Worm (Caenorhabditis elegans) whole organism, L2 larva: Measurements from ENCODE around the gene che-12.

ENCODE experiments used
- C34F6.9 ChIP-seq: fragments of 150-350 bp; optimal IDR thresholded peaks from 2 replicates; lab custom pipeline; 2014; ENCODE audit warnings: missing biosample characterization, missing genetic modification characterization
- aly-2 ChIP-seq: fragments of 150-350 bp; optimal IDR thresholded peaks from 2 replicates; lab custom pipeline; 2014; ENCODE audit warnings: missing biosample characterization, missing genetic modification characterization
- ama-1 ChIP-seq: fragments of 150-350 bp; optimal IDR thresholded peaks from 2 replicates; lab custom pipeline; 2018; ENCODE audit warnings: inconsistent platforms
- blmp-1 ChIP-seq: sonication (generic microtip); optimal IDR thresholded peaks from 2 replicates; lab custom pipeline; 2017; ENCODE audit warnings: missing genetic modification characterization, mild to moderate bottlenecking, missing compliant biosample characterization, antibody characterized with exemption, moderate library complexity; ENCODE audit not compliant: insufficient read depth
- elt-1 ChIP-seq: fragments of 150-350 bp; optimal IDR thresholded peaks from 2 replicates; lab custom pipeline; 2014; ENCODE audit warnings: missing biosample characterization, missing genetic modification characterization
- fos-1 ChIP-seq: fragments of 150-350 bp; optimal IDR thresholded peaks from 2 replicates; lab custom pipeline; 2014; ENCODE audit warnings: missing biosample characterization, missing genetic modification characterization
- mbf-1 ChIP-seq: sonication (generic microtip); optimal IDR thresholded peaks from 2 replicates; lab custom pipeline; 2017; ENCODE audit warnings: missing biosample characterization, missing genetic modification characterization
- nhr-10 ChIP-seq: sonication (generic microtip); optimal IDR thresholded peaks from 2 replicates; lab custom pipeline; 2017; ENCODE audit warnings: missing biosample characterization, missing genetic modification characterization
- sma-3 ChIP-seq: sonication (generic microtip); optimal IDR thresholded peaks from 2 replicates; lab custom pipeline; 2016; ENCODE audit warnings: missing genetic modification reagents, missing genetic modification characterization, missing compliant biosample characterization
- ztf-11 ChIP-seq: sonication (generic microtip); optimal IDR thresholded peaks from 2 replicates; lab custom pipeline; 2017; ENCODE audit warnings: missing biosample characterization, missing genetic modification characterization

- no peak for TF ChIP-seq blmp-1 (tag; lab: Kevin White, UChicago)
- no peak for TF ChIP-seq aly-2 (tag; lab: Kevin White, UChicago)
- no peak for TF ChIP-seq nhr-10 (tag; lab: Kevin White, UChicago)
- no peak for TF ChIP-seq fos-1 (tag; lab: Kevin White, UChicago)
- TF ChIP-seq ama-1, result no peak
- no peak for TF ChIP-seq sma-3
- TF ChIP-seq ztf-11 (tag; lab: Kevin White, UChicago), result no peak
- no peak for TF ChIP-seq elt-1 (tag; lab: Kevin White, UChicago)
- TF ChIP-seq mbf-1 (tag; lab: Kevin White, UChicago), result no peak
- TF ChIP-seq C34F6.9 (tag; lab: Kevin White, UChicago), result no peak
Measured at ce11 chrV:10283444-10283843, 23.7 kb downstream of the che-12 start, which contains the start of gene lys-3.
